Fruit fly (Drosophila melanogaster) whole organism, embryonic: ENCODE data around the gene twr.
A peak's percentile ranks its signal among the peaks of the same experiment; 100 is the strongest.

Source experiments
- Atf6 ChIP-seq: fragments of 200-800 bp; sonication (Bioruptor generic); IDR thresholded peaks from 2 replicates; pipeline ENCODE4 v1.3.6; 2022; ENCODE audit warnings: missing biosample characterization, missing genetic modification characterization
- CG10959 ChIP-seq: fragments of 200-800 bp; sonication (Bioruptor generic); IDR thresholded peaks from 2 replicates; pipeline ENCODE4 v1.3.6; 2022; ENCODE audit warnings: missing biosample characterization, missing genetic modification characterization
- CG11504 ChIP-seq: fragments of 200-800 bp; sonication (Bioruptor generic); optimal IDR thresholded peaks from 3 replicates; lab custom pipeline; 2019; ENCODE audit warnings: missing biosample characterization, mild to moderate bottlenecking, missing genetic modification characterization, moderate library complexity
- CG14014 ChIP-seq: fragments of 200-800 bp; sonication (Bioruptor generic); IDR thresholded peaks from 2 replicates; pipeline ENCODE4 v1.3.6; 2022; ENCODE audit warnings: missing biosample characterization, missing genetic modification characterization
- CG15269 ChIP-seq: fragments of 200-800 bp; sonication (Bioruptor generic); optimal IDR thresholded peaks from 2 replicates; lab custom pipeline; 2018; ENCODE audit warnings: missing biosample characterization, mild to moderate bottlenecking, missing genetic modification characterization, moderate library complexity
- CG1529 ChIP-seq: fragments of 200-800 bp; sonication (Bioruptor generic); optimal IDR thresholded peaks from 3 replicates; lab custom pipeline; 2018; ENCODE audit warnings: missing biosample characterization, missing genetic modification characterization
- CG1603 ChIP-seq: fragments of 200-800 bp; sonication (Bioruptor generic); optimal IDR thresholded peaks from 2 replicates; lab custom pipeline; 2019; ENCODE audit warnings: missing biosample characterization, mild to moderate bottlenecking, missing genetic modification characterization, moderate library complexity
- CG30403 ChIP-seq: fragments of 200-800 bp; sonication (Bioruptor generic); optimal IDR thresholded peaks from 3 replicates; lab custom pipeline; 2016; ENCODE audit warnings: missing biosample characterization, missing genetic modification characterization
- CG32532 ChIP-seq: fragments of 200-800 bp; sonication (Bioruptor generic); IDR thresholded peaks from 2 replicates; pipeline ENCODE4 v1.3.6; 2022; ENCODE audit warnings: missing biosample characterization, missing genetic modification characterization
- CG33213 ChIP-seq: fragments of 200-800 bp; sonication (Bioruptor generic); optimal IDR thresholded peaks from 3 replicates; lab custom pipeline; 2016; ENCODE audit warnings: missing biosample characterization, missing genetic modification characterization
- CG42726 ChIP-seq: fragments of 200-800 bp; sonication (Bioruptor generic); IDR thresholded peaks from 2 replicates; pipeline ENCODE4 v1.3.6; 2022; ENCODE audit warnings: missing biosample characterization, missing genetic modification characterization; ENCODE audit not compliant: partially characterized antibody
- CG4404 ChIP-seq: fragments of 200-800 bp; sonication (Bioruptor generic); IDR thresholded peaks from 2 replicates; pipeline ENCODE4 v1.3.6; 2022; ENCODE audit warnings: missing biosample characterization, missing genetic modification characterization
- CG4854 ChIP-seq: fragments of 200-800 bp; sonication (Bioruptor generic); optimal IDR thresholded peaks from 2 replicates; lab custom pipeline; 2016; ENCODE audit warnings: missing biosample characterization, missing genetic modification characterization, inconsistent platforms
- CG7357 ChIP-seq: fragments of 200-800 bp; sonication (Bioruptor generic); IDR thresholded peaks from 3 replicates; pipeline ENCODE4 v1.3.6; 2022; ENCODE audit warnings: missing biosample characterization, missing genetic modification characterization
- CG7963 ChIP-seq: fragments of 200-800 bp; sonication (Bioruptor generic); IDR thresholded peaks from 3 replicates; pipeline ENCODE4 v1.3.6; 2022; ENCODE audit warnings: missing biosample characterization, missing genetic modification characterization; ENCODE audit not compliant: partially characterized antibody
- CG8290 ChIP-seq, 3 experiments: fragments of 200-800 bp; sonication (Bioruptor generic); optimal IDR thresholded peaks; 2 replicates each; lab custom pipeline; 2016 to 2019; ENCODE audit warnings: missing biosample characterization in 3 of 3, missing genetic modification characterization in 3 of 3, mild to moderate bottlenecking in 2 of 3, moderate library complexity in 1 of 3
- CG8478 ChIP-seq: fragments of >200 bp; optimal IDR thresholded peaks from 2 replicates; lab custom pipeline; 2018
- CG9727 ChIP-seq: fragments of 200-800 bp; sonication (Bioruptor generic); optimal IDR thresholded peaks from 3 replicates; lab custom pipeline; 2017; ENCODE audit warnings: missing biosample characterization, mild to moderate bottlenecking, missing genetic modification characterization
- CG9876 ChIP-seq: fragments of 200-800 bp; sonication (Bioruptor generic); optimal IDR thresholded peaks from 2 replicates; lab custom pipeline; 2016; ENCODE audit warnings: missing biosample characterization, missing genetic modification characterization
- CrebB ChIP-seq: fragments of 200-800 bp; sonication (Bioruptor generic); optimal IDR thresholded peaks from 3 replicates; lab custom pipeline; 2018; ENCODE audit warnings: missing biosample characterization, mild to moderate bottlenecking, missing genetic modification characterization
- D19B ChIP-seq: fragments of 200-800 bp; sonication (Bioruptor generic); optimal IDR thresholded peaks from 2 replicates; lab custom pipeline; 2017; ENCODE audit warnings: missing biosample characterization, mild to moderate bottlenecking, missing genetic modification characterization
- Dbx ChIP-seq: fragments of 200-800 bp; sonication (Bioruptor generic); IDR thresholded peaks from 3 replicates; pipeline ENCODE4 v1.3.6; 2022; ENCODE audit warnings: missing biosample characterization, missing genetic modification characterization
- Deaf1 ChIP-seq: fragments of 200-800 bp; optimal IDR thresholded peaks from 3 replicates; lab custom pipeline; 2019; ENCODE audit warnings: missing biosample characterization, mild to moderate bottlenecking, missing genetic modification characterization, moderate library complexity
- Dip2 ChIP-seq: fragments of 200-800 bp; sonication (Bioruptor generic); IDR thresholded peaks from 2 replicates; pipeline ENCODE4 v1.3.6; 2022; ENCODE audit warnings: missing biosample characterization, missing genetic modification characterization
- ERR ChIP-seq: fragments of 200-800 bp; sonication (Bioruptor generic); optimal IDR thresholded peaks from 2 replicates; lab custom pipeline; 2016; ENCODE audit warnings: missing biosample characterization, missing genetic modification characterization
- Eip74EF ChIP-seq, 2 experiments: fragments of 200-800 bp in 1 of 2; fragments of >200 bp in 1 of 2; sonication (Bioruptor generic) in 1 of 2; optimal IDR thresholded peaks; 2 replicates each; lab custom pipeline; 2017 to 2019; ENCODE audit warnings: missing biosample characterization in 2 of 2, missing genetic modification characterization in 2 of 2, mild to moderate bottlenecking in 1 of 2, moderate library complexity in 1 of 2
- Fer3 ChIP-seq: fragments of 200-800 bp; sonication (Bioruptor generic); optimal IDR thresholded peaks from 2 replicates; lab custom pipeline; 2018; ENCODE audit warnings: missing biosample characterization, mild to moderate bottlenecking, missing genetic modification characterization, moderate library complexity
- H15 ChIP-seq: fragments of 200-800 bp; sonication (Bioruptor generic); IDR thresholded peaks from 3 replicates; pipeline ENCODE4 v1.3.6; 2022; ENCODE audit warnings: missing biosample characterization, missing genetic modification characterization
- Oaz ChIP-seq: fragments of 200-800 bp; sonication (Bioruptor generic); IDR thresholded peaks from 2 replicates; pipeline ENCODE4 v1.3.6; 2022; ENCODE audit warnings: missing biosample characterization, missing genetic modification characterization
- Sox102F ChIP-seq: fragments of 200-800 bp; sonication (Bioruptor generic); optimal IDR thresholded peaks from 2 replicates; lab custom pipeline; 2018; ENCODE audit warnings: missing biosample characterization, mild to moderate bottlenecking, missing genetic modification characterization, moderate library complexity
- Sry-β ChIP-seq: fragments of 200-800 bp; sonication (Bioruptor generic); optimal IDR thresholded peaks from 2 replicates; lab custom pipeline; 2018; ENCODE audit warnings: missing biosample characterization, mild to moderate bottlenecking, missing genetic modification characterization, moderate library complexity
- Taf1 ChIP-seq: fragments of 200-800 bp; sonication (Bioruptor generic); IDR thresholded peaks from 2 replicates; pipeline ENCODE4 v1.3.6; 2022; ENCODE audit warnings: missing biosample characterization, missing genetic modification characterization
- al ChIP-seq: fragments of 200-800 bp; sonication (Bioruptor generic); IDR thresholded peaks from 2 replicates; pipeline ENCODE4 v1.3.6; 2022; ENCODE audit warnings: missing biosample characterization, missing genetic modification characterization
- ase ChIP-seq: fragments of 200-800 bp; sonication (Bioruptor generic); IDR thresholded peaks from 3 replicates; pipeline ENCODE4 v1.3.6; 2022; ENCODE audit warnings: missing biosample characterization, missing genetic modification characterization
- bcd ChIP-seq: fragments of 200-800 bp; sonication (Bioruptor generic); optimal IDR thresholded peaks from 2 replicates; lab custom pipeline; 2017; ENCODE audit warnings: missing biosample characterization, mild to moderate bottlenecking, missing genetic modification characterization
- bsh ChIP-seq, 2 experiments: fragments of 200-800 bp; sonication (Bioruptor generic); optimal IDR thresholded peaks; 2 replicates each; lab custom pipeline; 2017 to 2018; ENCODE audit warnings: mild to moderate bottlenecking in 2 of 2, missing biosample characterization in 2 of 2, missing genetic modification characterization in 2 of 2, moderate library complexity in 1 of 2
- cg ChIP-seq: fragments of 200-800 bp; sonication (Bioruptor generic); optimal IDR thresholded peaks from 3 replicates; lab custom pipeline; 2019; ENCODE audit warnings: missing biosample characterization, mild to moderate bottlenecking, missing genetic modification characterization, moderate library complexity
- chinmo ChIP-seq: fragments of 200-800 bp; sonication (Bioruptor generic); IDR thresholded peaks from 4 replicates; pipeline ENCODE4 v1.3.6; 2022; ENCODE audit warnings: missing biosample characterization, missing genetic modification characterization; ENCODE audit not compliant: partially characterized antibody
- chm ChIP-seq: fragments of 200-800 bp; sonication (Bioruptor generic); IDR thresholded peaks from 2 replicates; pipeline ENCODE4 v1.3.6; 2022; ENCODE audit warnings: missing biosample characterization, missing genetic modification characterization
- dan ChIP-seq: fragments of 200-800 bp; sonication (Bioruptor generic); IDR thresholded peaks from 2 replicates; pipeline ENCODE4 v1.3.6; 2022; ENCODE audit warnings: missing biosample characterization, missing genetic modification characterization
- gem ChIP-seq: fragments of 200-800 bp; sonication (Bioruptor generic); optimal IDR thresholded peaks from 2 replicates; lab custom pipeline; 2019; ENCODE audit warnings: missing biosample characterization, mild to moderate bottlenecking, missing genetic modification characterization, moderate library complexity
- hbn ChIP-seq: fragments of 200-800 bp; sonication (Bioruptor generic); IDR thresholded peaks from 2 replicates; pipeline ENCODE4 v1.3.6; 2022; ENCODE audit warnings: missing biosample characterization, missing genetic modification characterization; ENCODE audit not compliant: partially characterized antibody
- jigr1 ChIP-seq: fragments of 200-800 bp; sonication (Bioruptor generic); IDR thresholded peaks from 3 replicates; pipeline ENCODE4 v1.3.6; 2022; ENCODE audit warnings: missing biosample characterization, missing genetic modification characterization
- jing ChIP-seq: fragments of 200-800 bp; sonication (Bioruptor generic); optimal IDR thresholded peaks from 2 replicates; lab custom pipeline; 2018; ENCODE audit warnings: missing biosample characterization, mild to moderate bottlenecking, missing genetic modification characterization
- nau ChIP-seq: fragments of 200-800 bp; sonication (Bioruptor generic); optimal IDR thresholded peaks from 3 replicates; lab custom pipeline; 2017; ENCODE audit warnings: missing biosample characterization, mild to moderate bottlenecking, missing genetic modification characterization, missing genetic modification reagents
- otp ChIP-seq: fragments of 200-800 bp; sonication (Bioruptor generic); IDR thresholded peaks from 3 replicates; pipeline ENCODE4, ENCODE4 v1.3.6; 2022; ENCODE audit warnings: missing biosample characterization, missing genetic modification characterization
- ranshi ChIP-seq: fragments of 200-800 bp; sonication (Bioruptor generic); IDR thresholded peaks from 2 replicates; pipeline ENCODE4 v1.3.6; 2022; ENCODE audit warnings: missing biosample characterization, missing genetic modification characterization
- ssp ChIP-seq: fragments of 200-800 bp; sonication (Bioruptor generic); IDR thresholded peaks from 2 replicates; pipeline ENCODE4 v1.3.6; 2022; ENCODE audit warnings: missing biosample characterization, missing genetic modification characterization
- stc ChIP-seq: fragments of 200-800 bp; sonication (Bioruptor generic); IDR thresholded peaks from 2 replicates; pipeline ENCODE4 v1.3.6; 2022; ENCODE audit warnings: missing biosample characterization, missing genetic modification characterization
- vfl ChIP-seq: fragments of 200-800 bp; sonication (Bioruptor generic); optimal IDR thresholded peaks from 2 replicates; lab custom pipeline; 2016; ENCODE audit warnings: missing biosample characterization, missing genetic modification characterization
- vvl ChIP-seq: fragments of 200-800 bp; sonication (Bioruptor generic); IDR thresholded peaks from 2 replicates; pipeline ENCODE4 v1.3.6; 2022; ENCODE audit warnings: missing biosample characterization, missing genetic modification characterization

Gene twr

dm6 chr3R:6667245-6667644 is 9.6 kb downstream of the twr start (continued):
- TF ChIP-seq nau (GFP tag; lab: Kevin White, UChicago) (no peak), vfl (no peak), dan (no peak), CG14014 (GFP tag; lab: Robert Waterston, UW) (no peak), bsh (GFP tag; optimal IDR thresholded peaks at IDR 0.05; lab: Kevin White, UChicago) (peak in 1 of 2 experiments; percentile 58), jing (peak; percentile 42), CG4854 (no peak), Dbx (GFP tag; lab: Robert Waterston, UW) (no peak), al (no peak), CG32532 (GFP tag; lab: Robert Waterston, UW) (no peak), bcd (GFP tag; lab: Kevin White, UChicago) (no peak), CG8478 (lab: Kevin White, UChicago) (no peak), gem (tag; lab: Kevin White, UChicago) (peak; percentile 56), otp (GFP tag; lab: Robert Waterston, UW) (no peak; the same call in 2 of the 3 replicates), CG33213 (GFP tag; lab: Kevin White, UChicago) (peak; percentile 8), cg (no peak), CG7963 (no peak), hbn (GFP tag; lab: Robert Waterston, UW) (no peak), CG8290 (GFP tag; optimal IDR thresholded peaks at IDR 0.05; lab: Kevin White, UChicago) (peak; percentile 23), CG8290 (tag; optimal IDR thresholded peaks at IDR 0.05; lab: Kevin White, UChicago) (peak in 1 of 2 experiments; percentile 57), Fer3 (tag; lab: Kevin White, UChicago) (no peak), chm (GFP tag; lab: Robert Waterston, UW) (peak; percentile 12; the same call in 1 of the 2 replicates), jigr1 (no peak), CG11504 (tag; lab: Kevin White, UChicago) (no peak), Deaf1 (tag; lab: Kevin White, UChicago) (no peak), CG42726 (GFP tag; lab: Robert Waterston, UW) (no peak), Dip2 (GFP tag; lab: Robert Waterston, UW) (no peak), vvl (GFP tag; lab: Robert Waterston, UW) (no peak), D19B (GFP tag; lab: Kevin White, UChicago) (no peak), stc (GFP tag; lab: Robert Waterston, UW) (no peak), H15 (GFP tag; lab: Robert Waterston, UW) (no peak), Sox102F (GFP tag; lab: Kevin White, UChicago) (no peak), ranshi (GFP tag; lab: Robert Waterston, UW) (0 out of 2 replicates have a peak, but pooled peaks have one; percentile 27), CG1529 (GFP tag; lab: Kevin White, UChicago) (peak; percentile 35), ase (GFP tag; lab: Robert Waterston, UW) (no peak), ssp (GFP tag; lab: Robert Waterston, UW) (no peak), Atf6 (GFP tag; lab: Robert Waterston, UW) (no peak), CG9727 (GFP tag; lab: Kevin White, UChicago) (peak; percentile 84), Eip74EF (GFP tag; optimal IDR thresholded peaks at IDR 0.05; lab: Kevin White, UChicago) (no peak), CG1603 (tag; lab: Kevin White, UChicago) (peak; percentile 75), CG4404 (no peak), Taf1 (GFP tag; lab: Robert Waterston, UW) (no peak), CG30403 (GFP tag; lab: Kevin White, UChicago) (no peak), Oaz (GFP tag; lab: Robert Waterston, UW) (no peak), ERR (GFP tag; lab: Kevin White, UChicago) (no peak), Sry-β (peak; percentile 10), CrebB (peak; percentile 1), chinmo (GFP tag; lab: Robert Waterston, UW) (no peak), CG9876 (no peak), CG7357 (GFP tag; lab: Robert Waterston, UW) (no peak), CG10959 (GFP tag; lab: Robert Waterston, UW) (no peak), CG15269 (no peak)
